Worm (Caenorhabditis elegans) whole organism, L1 larva: ENCODE results near the gene F40F9.10.

ENCODE experiments used
- C16A3.4 ChIP-seq: fragments of 150-350 bp; optimal IDR thresholded peaks from 2 replicates; lab custom pipeline; 2014; ENCODE audit warnings: missing biosample characterization, missing genetic modification characterization
- F16B12.6 ChIP-seq: fragments of 150-350 bp; optimal IDR thresholded peaks from 2 replicates; lab custom pipeline; 2014; ENCODE audit warnings: missing biosample characterization, missing genetic modification characterization
- Y116A8C.19 ChIP-seq: sonication (generic microtip); optimal IDR thresholded peaks from 2 replicates; lab custom pipeline; 2016; ENCODE audit warnings: missing compliant biosample characterization, missing genetic modification characterization, borderline replicate concordance
- aly-2 ChIP-seq: fragments of 150-350 bp; optimal IDR thresholded peaks from 2 replicates; lab custom pipeline; 2014; ENCODE audit warnings: missing biosample characterization, missing genetic modification characterization
- ama-1 ChIP-seq: fragments of 150-350 bp; optimal IDR thresholded peaks from 2 replicates; lab custom pipeline; 2014
- blmp-1 ChIP-seq: fragments of 150-350 bp; optimal IDR thresholded peaks from 2 replicates; lab custom pipeline; 2014; ENCODE audit warnings: missing biosample characterization, missing genetic modification characterization
- ceh-63 ChIP-seq: fragments of 200-800 bp; sonication (Bioruptor generic); optimal IDR thresholded peaks from 2 replicates; lab custom pipeline; 2018; ENCODE audit warnings: mild to moderate bottlenecking, missing genetic modification characterization, missing compliant biosample characterization
- ceh-82 ChIP-seq, 3 experiments: fragments of 150-350 bp in 1 of 3; sonication (generic microtip) in 2 of 3; optimal IDR thresholded peaks; 2 replicates each; lab custom pipeline; 2014 to 2017; ENCODE audit warnings: missing biosample characterization in 3 of 3, missing genetic modification characterization in 3 of 3
- ceh-88 ChIP-seq: fragments of 200-800 bp; sonication (Bioruptor generic); IDR thresholded peaks from 2 replicates; pipeline ENCODE4 v1.3.6; 2022; ENCODE audit warnings: missing genetic modification characterization, missing compliant biosample characterization
- ceh-90 ChIP-seq: sonication (generic microtip); optimal IDR thresholded peaks from 2 replicates; lab custom pipeline; 2016; ENCODE audit warnings: missing genetic modification characterization, missing compliant biosample characterization
- ces-1 ChIP-seq: fragments of 150-350 bp; optimal IDR thresholded peaks from 2 replicates; lab custom pipeline; 2014; ENCODE audit warnings: missing biosample characterization, missing genetic modification reagents, missing genetic modification characterization
- efl-1 ChIP-seq, 4 experiments: fragments of 150-350 bp; optimal IDR thresholded peaks in 3 of 4; peaks in 1 of 4; 1 replicate in 1 of 4; 2 replicates in 3 of 4; lab custom pipeline; 2014; ENCODE audit warnings: missing biosample characterization in 2 of 4, missing genetic modification characterization in 2 of 4, missing genetic modification reagents in 2 of 4
- elt-3 ChIP-seq, 6 experiments: fragments of 150-350 bp in 1 of 6; sonication (generic microtip); optimal IDR thresholded peaks; 2 replicates each; lab custom pipeline; 2017 to 2018; ENCODE audit warnings: missing biosample characterization in 6 of 6, missing genetic modification characterization in 6 of 6, inconsistent platforms in 1 of 6
- fkh-10 ChIP-seq: sonication (generic microtip); optimal IDR thresholded peaks from 2 replicates; lab custom pipeline; 2017; ENCODE audit warnings: missing biosample characterization, missing genetic modification reagents, missing genetic modification characterization
- fkh-4 ChIP-seq: sonication (generic microtip); optimal IDR thresholded peaks from 2 replicates; lab custom pipeline; 2016; ENCODE audit warnings: missing compliant biosample characterization, missing genetic modification characterization, borderline replicate concordance
- grh-1 ChIP-seq: fragments of 200-800 bp; sonication (Bioruptor generic); IDR thresholded peaks from 2 replicates; pipeline ENCODE4 v1.3.6; 2022; ENCODE audit warnings: missing genetic modification reagents, missing genetic modification characterization, missing compliant biosample characterization
- hlh-17 ChIP-seq: fragments of 200-800 bp; sonication (Bioruptor generic); optimal IDR thresholded peaks from 2 replicates; lab custom pipeline; 2018; ENCODE audit warnings: missing genetic modification characterization, mild to moderate bottlenecking, missing compliant biosample characterization, moderate library complexity, borderline replicate concordance
- hlh-4 ChIP-seq: sonication (generic microtip); optimal IDR thresholded peaks from 2 replicates; lab custom pipeline; 2016; ENCODE audit warnings: mild to moderate bottlenecking, missing genetic modification characterization, missing compliant biosample characterization
- hpl-2 ChIP-seq: fragments of 150-350 bp; optimal IDR thresholded peaks from 2 replicates; lab custom pipeline; 2014; ENCODE audit warnings: missing biosample characterization, missing genetic modification reagents, missing genetic modification characterization
- jun-1 ChIP-seq: fragments of 150-350 bp; optimal IDR thresholded peaks from 2 replicates; lab custom pipeline; 2014; ENCODE audit warnings: missing biosample characterization, missing genetic modification reagents, missing genetic modification characterization
- lin-13 ChIP-seq: fragments of 150-350 bp; optimal IDR thresholded peaks from 2 replicates; lab custom pipeline; 2014; ENCODE audit warnings: missing biosample characterization, missing genetic modification reagents, missing genetic modification characterization
- lin-35 ChIP-seq, 2 experiments: fragments of 150-350 bp; optimal IDR thresholded peaks; 2 replicates each; lab custom pipeline; 2014; ENCODE audit warnings: missing biosample characterization in 2 of 2, missing genetic modification characterization in 2 of 2, missing genetic modification reagents in 2 of 2
- lin-39 ChIP-seq: fragments of 150-350 bp; optimal IDR thresholded peaks from 2 replicates; lab custom pipeline; 2014; ENCODE audit warnings: missing biosample characterization, missing genetic modification reagents, missing genetic modification characterization
- lir-3 ChIP-seq: sonication (generic microtip); optimal IDR thresholded peaks from 2 replicates; lab custom pipeline; 2016; ENCODE audit warnings: mild to moderate bottlenecking, missing genetic modification characterization, moderate library complexity, missing compliant biosample characterization; ENCODE audit not compliant: poor library complexity
- lsy-2 ChIP-seq, 2 experiments: fragments of 150-350 bp; optimal IDR thresholded peaks; 2 replicates each; lab custom pipeline; 2014; ENCODE audit warnings: missing biosample characterization in 2 of 2, missing genetic modification characterization in 2 of 2
- mab-9 ChIP-seq: fragments of 200-800 bp; sonication (Bioruptor generic); IDR thresholded peaks from 2 replicates; pipeline ENCODE4 v1.3.6; 2022; ENCODE audit warnings: missing genetic modification reagents, missing genetic modification characterization, missing compliant biosample characterization
- mef-2 ChIP-seq: fragments of 150-350 bp; optimal IDR thresholded peaks from 2 replicates; lab custom pipeline; 2014; ENCODE audit warnings: missing biosample characterization, missing genetic modification characterization
- nhr-11 ChIP-seq: fragments of 150-350 bp; optimal IDR thresholded peaks from 2 replicates; lab custom pipeline; 2014; ENCODE audit warnings: missing biosample characterization, missing genetic modification characterization
- nhr-20 ChIP-seq: sonication (generic microtip); optimal IDR thresholded peaks from 2 replicates; lab custom pipeline; 2016; ENCODE audit warnings: mild to moderate bottlenecking, missing genetic modification characterization, missing compliant biosample characterization
- nhr-237 ChIP-seq: fragments of 150-350 bp; optimal IDR thresholded peaks from 2 replicates; lab custom pipeline; 2014; ENCODE audit warnings: missing biosample characterization, missing genetic modification characterization
- nhr-47 ChIP-seq: sonication (generic microtip); optimal IDR thresholded peaks from 2 replicates; lab custom pipeline; 2016; ENCODE audit warnings: mild to moderate bottlenecking, missing genetic modification characterization, moderate library complexity, missing compliant biosample characterization
- nhr-71 ChIP-seq: sonication (generic microtip); optimal IDR thresholded peaks from 2 replicates; lab custom pipeline; 2016; ENCODE audit warnings: mild to moderate bottlenecking, missing genetic modification characterization, moderate library complexity, missing compliant biosample characterization
- nhr-76 ChIP-seq: sonication (generic microtip); optimal IDR thresholded peaks from 2 replicates; lab custom pipeline; 2017; ENCODE audit warnings: missing biosample characterization, missing genetic modification characterization
- nhr-77 ChIP-seq: fragments of 150-350 bp; optimal IDR thresholded peaks from 2 replicates; lab custom pipeline; 2014; ENCODE audit warnings: missing biosample characterization, missing genetic modification characterization
- nhr-90 ChIP-seq: sonication (generic microtip); optimal IDR thresholded peaks from 2 replicates; lab custom pipeline; 2016; ENCODE audit warnings: mild to moderate bottlenecking, missing genetic modification characterization, missing compliant biosample characterization; ENCODE audit not compliant: poor library complexity
- pqm-1 ChIP-seq: sonication (generic microtip); optimal IDR thresholded peaks from 3 replicates; lab custom pipeline; 2017; ENCODE audit warnings: missing biosample characterization, missing genetic modification characterization
- rnt-1 ChIP-seq: sonication (generic microtip); optimal IDR thresholded peaks from 2 replicates; lab custom pipeline; 2016; ENCODE audit warnings: mild to moderate bottlenecking, missing genetic modification characterization, moderate library complexity, missing compliant biosample characterization
- skn-1 ChIP-seq: fragments of 150-350 bp; optimal IDR thresholded peaks from 2 replicates; lab custom pipeline; 2014; ENCODE audit warnings: missing biosample characterization, missing genetic modification characterization
- snpc-4 ChIP-seq: fragments of 150-350 bp; optimal IDR thresholded peaks from 2 replicates; lab custom pipeline; 2014; ENCODE audit warnings: missing biosample characterization, missing genetic modification characterization
- sptf-1 ChIP-seq: fragments of 150-350 bp; optimal IDR thresholded peaks from 2 replicates; lab custom pipeline; 2014; ENCODE audit warnings: missing biosample characterization, missing genetic modification characterization
- swsn-7 ChIP-seq: sonication (generic microtip); optimal IDR thresholded peaks from 2 replicates; lab custom pipeline; 2016; ENCODE audit warnings: missing genetic modification characterization, missing compliant biosample characterization
- tbx-2 ChIP-seq: sonication (generic microtip); optimal IDR thresholded peaks from 2 replicates; lab custom pipeline; 2016; ENCODE audit warnings: missing genetic modification characterization, missing compliant biosample characterization
- tlp-1 ChIP-seq: fragments of 150-350 bp; optimal IDR thresholded peaks from 2 replicates; lab custom pipeline; 2014; ENCODE audit warnings: missing biosample characterization, missing genetic modification characterization
- unc-30 ChIP-seq: sonication (generic microtip); optimal IDR thresholded peaks from 2 replicates; lab custom pipeline; 2017; ENCODE audit warnings: missing biosample characterization, missing genetic modification characterization
- unc-62 ChIP-seq: fragments of 150-350 bp; optimal IDR thresholded peaks from 2 replicates; lab custom pipeline; 2014; ENCODE audit warnings: missing biosample characterization, missing genetic modification reagents, missing genetic modification characterization
- unc-86 ChIP-seq: sonication (generic microtip); optimal IDR thresholded peaks from 2 replicates; lab custom pipeline; 2016; ENCODE audit warnings: missing genetic modification characterization, missing compliant biosample characterization
- vab-15 ChIP-seq: sonication (generic microtip); optimal IDR thresholded peaks from 2 replicates; lab custom pipeline; 2017; ENCODE audit warnings: missing genotype, mild to moderate bottlenecking, missing genetic modification characterization, missing compliant biosample characterization
- xbp-1 ChIP-seq: sonication (generic microtip); optimal IDR thresholded peaks from 2 replicates; lab custom pipeline; 2016; ENCODE audit warnings: missing genetic modification characterization, missing compliant biosample characterization
- zag-1 ChIP-seq: fragments of 150-350 bp; optimal IDR thresholded peaks from 2 replicates; lab custom pipeline; 2014; ENCODE audit warnings: missing biosample characterization, missing genetic modification characterization
- ztf-11 ChIP-seq, 2 experiments: sonication (generic microtip); optimal IDR thresholded peaks; 2 replicates each; lab custom pipeline; 2016 to 2017; ENCODE audit warnings: missing genetic modification characterization in 2 of 2, missing biosample characterization in 1 of 2, missing compliant biosample characterization in 1 of 2
- ztf-4 ChIP-seq: fragments of 150-350 bp; optimal IDR thresholded peaks from 2 replicates; lab custom pipeline; 2014; ENCODE audit warnings: missing biosample characterization, missing genetic modification characterization

Gene F40F9.10

ce11 chrV:9704399-9704798, 9.0 kb downstream of the F40F9.10 start (continued):
- TF ChIP-seq lsy-2 (tag; optimal IDR thresholded peaks at IDR 0.05; lab: Kevin White, UChicago) (peak; percentile 27 to 67), C16A3.4 (peak; percentile 33), elt-3 (tag; optimal IDR thresholded peaks at IDR 0.05; lab: Kevin White, UChicago) (peak in 1 of 6 experiments; percentile 63), grh-1 (no peak), snpc-4 (tag; lab: Kevin White, UChicago) (peak; percentile 26), mab-9 (GFP tag; lab: Robert Waterston, UW) (no peak), rnt-1 (no peak), ceh-82 (tag; optimal IDR thresholded peaks at IDR 0.05; lab: Kevin White, UChicago) (peak; percentile 31 to 73 (median 69)), tlp-1 (tag; lab: Kevin White, UChicago) (no peak), nhr-237 (tag; lab: Kevin White, UChicago) (no peak), F16B12.6 (tag; lab: Kevin White, UChicago) (no peak), unc-30 (tag; lab: Kevin White, UChicago) (no peak), ztf-4 (no peak), nhr-11 (tag; lab: Kevin White, UChicago) (no peak), nhr-71 (tag; lab: Kevin White, UChicago) (peak; percentile 55), unc-62 (GFP tag; lab: Kevin White, UChicago) (no peak), ces-1 (GFP tag; lab: Kevin White, UChicago) (no peak), unc-86 (tag; lab: Kevin White, UChicago) (no peak), nhr-77 (tag; lab: Kevin White, UChicago) (no peak), zag-1 (tag; lab: Kevin White, UChicago) (no peak), nhr-47 (tag; lab: Kevin White, UChicago) (peak; percentile 42), nhr-90 (tag; lab: Kevin White, UChicago) (no peak), lin-13 (GFP tag; lab: Kevin White, UChicago) (no peak), blmp-1 (peak; percentile 93), ceh-63 (GFP tag; lab: Kevin White, UChicago) (no peak), fkh-10 (GFP tag; lab: Kevin White, UChicago) (no peak), lir-3 (tag; lab: Kevin White, UChicago) (no peak), fkh-4 (tag; lab: Kevin White, UChicago) (no peak), nhr-20 (tag; lab: Kevin White, UChicago) (no peak), pqm-1 (tag; lab: Kevin White, UChicago) (no peak), hlh-4 (tag; lab: Kevin White, UChicago) (no peak), xbp-1 (tag; lab: Kevin White, UChicago) (peak; percentile 20), ceh-88 (GFP tag; lab: Robert Waterston, UW) (no peak), sptf-1 (tag; lab: Kevin White, UChicago) (no peak), Y116A8C.19 (tag; lab: Kevin White, UChicago) (no peak), lin-39 (no peak), lin-35 (GFP tag; optimal IDR thresholded peaks at IDR 0.05; lab: Kevin White, UChicago) (peak; percentile 35 to 54), ztf-11 (tag; optimal IDR thresholded peaks at IDR 0.05; lab: Kevin White, UChicago) (no peak), mef-2 (no peak), aly-2 (tag; lab: Kevin White, UChicago) (no peak), skn-1 (tag; lab: Kevin White, UChicago) (peak; percentile 61), jun-1 (tag; lab: Kevin White, UChicago) (no peak), hlh-17 (GFP tag; lab: Kevin White, UChicago) (no peak), vab-15 (no peak), nhr-76 (no peak), efl-1 (optimal IDR thresholded peaks at IDR 0.05; lab: Kevin White, UChicago) (peak; percentile 41 to 55), efl-1 (GFP tag; optimal IDR thresholded peaks at IDR 0.05 in 1 of 2; lab: Kevin White, UChicago) (peak; percentile 13 to 85), hpl-2 (GFP tag; lab: Kevin White, UChicago) (no peak), tbx-2 (tag; lab: Kevin White, UChicago) (no peak), swsn-7 (no peak), ceh-90 (no peak), ama-1 (lab: Kevin White, UChicago) (no peak)
